Fruit fly (Drosophila melanogaster) whole organism, embryonic: ENCODE data around the gene CG12702.

Experiments
- ATbp ChIP-seq: fragments of 200-800 bp; sonication (Bioruptor generic); optimal IDR thresholded peaks from 2 replicates; lab custom pipeline; 2017; ENCODE audit warnings: missing biosample characterization, mild to moderate bottlenecking, missing genetic modification characterization, missing genetic modification reagents
- Asciz ChIP-seq: fragments of 200-800 bp; sonication (Bioruptor generic); optimal IDR thresholded peaks from 2 replicates; lab custom pipeline; 2017; ENCODE audit warnings: missing biosample characterization, mild to moderate bottlenecking, missing genetic modification characterization, missing genetic modification reagents
- CG1024 ChIP-seq: fragments of 200-800 bp; sonication (Bioruptor generic); IDR thresholded peaks from 2 replicates; pipeline ENCODE4 v1.3.6; 2022; ENCODE audit warnings: missing biosample characterization, missing genetic modification characterization
- CG10431 ChIP-seq: fragments of 200-800 bp; sonication (Bioruptor generic); optimal IDR thresholded peaks from 3 replicates; lab custom pipeline; 2018; ENCODE audit warnings: missing biosample characterization, mild to moderate bottlenecking, missing genetic modification characterization
- CG11560 ChIP-seq: fragments of 200-800 bp; sonication (Bioruptor generic); IDR thresholded peaks from 3 replicates; pipeline ENCODE4 v1.3.6; 2022; ENCODE audit warnings: missing biosample characterization, missing genetic modification characterization
- CG14667 ChIP-seq: fragments of 200-800 bp; sonication (Bioruptor generic); IDR thresholded peaks from 2 replicates; pipeline ENCODE4 v1.3.6; 2022; ENCODE audit warnings: missing biosample characterization, missing genetic modification characterization
- CG14860 ChIP-seq: fragments of 200-800 bp; sonication (Bioruptor generic); IDR thresholded peaks from 3 replicates; pipeline ENCODE4 v1.3.6; 2022; ENCODE audit warnings: missing biosample characterization, missing genetic modification characterization; ENCODE audit not compliant: partially characterized antibody
- CG1647 ChIP-seq: fragments of 200-800 bp; sonication (Bioruptor generic); optimal IDR thresholded peaks from 3 replicates; lab custom pipeline; 2016; ENCODE audit warnings: missing biosample characterization, missing genetic modification characterization
- CG16863 ChIP-seq: fragments of 200-800 bp; sonication (Bioruptor generic); optimal IDR thresholded peaks from 3 replicates; lab custom pipeline; 2016; ENCODE audit warnings: missing biosample characterization, missing genetic modification characterization
- CG17359 ChIP-seq: fragments of 200-800 bp; sonication (Bioruptor generic); optimal IDR thresholded peaks from 3 replicates; lab custom pipeline; 2018; ENCODE audit warnings: missing biosample characterization, mild to moderate bottlenecking, missing genetic modification characterization, moderate library complexity
- CG17361 ChIP-seq: fragments of 200-800 bp; sonication (Bioruptor generic); IDR thresholded peaks from 3 replicates; pipeline ENCODE4 v1.3.6; 2022; ENCODE audit warnings: missing biosample characterization, missing genetic modification characterization
- CG3065 ChIP-seq: fragments of 200-800 bp; sonication (Bioruptor generic); optimal IDR thresholded peaks from 2 replicates; lab custom pipeline; 2016; ENCODE audit warnings: missing biosample characterization, missing genetic modification characterization
- CG31365 ChIP-seq: fragments of 200-800 bp; sonication (Bioruptor generic); optimal IDR thresholded peaks from 2 replicates; lab custom pipeline; 2018; ENCODE audit warnings: missing biosample characterization, mild to moderate bottlenecking, missing genetic modification characterization
- CG34422 ChIP-seq: fragments of 200-800 bp; sonication (Bioruptor generic); IDR thresholded peaks from 3 replicates; pipeline ENCODE4 v1.3.6; 2022; ENCODE audit warnings: missing biosample characterization, missing genetic modification characterization
- CG42726 ChIP-seq: fragments of 200-800 bp; sonication (Bioruptor generic); IDR thresholded peaks from 2 replicates; pipeline ENCODE4 v1.3.6; 2022; ENCODE audit warnings: missing biosample characterization, missing genetic modification characterization; ENCODE audit not compliant: partially characterized antibody
- CG7357 ChIP-seq: fragments of 200-800 bp; sonication (Bioruptor generic); IDR thresholded peaks from 3 replicates; pipeline ENCODE4 v1.3.6; 2022; ENCODE audit warnings: missing biosample characterization, missing genetic modification characterization
- CG9609 ChIP-seq: fragments of 200-800 bp; sonication (Bioruptor generic); optimal IDR thresholded peaks from 3 replicates; lab custom pipeline; 2016; ENCODE audit warnings: missing biosample characterization, missing genetic modification characterization
- CG9876 ChIP-seq: fragments of 200-800 bp; sonication (Bioruptor generic); optimal IDR thresholded peaks from 2 replicates; lab custom pipeline; 2016; ENCODE audit warnings: missing biosample characterization, missing genetic modification characterization
- CrebB ChIP-seq: fragments of 200-800 bp; sonication (Bioruptor generic); optimal IDR thresholded peaks from 3 replicates; lab custom pipeline; 2018; ENCODE audit warnings: missing biosample characterization, mild to moderate bottlenecking, missing genetic modification characterization
- Dad ChIP-seq: fragments of 200-800 bp; sonication (Bioruptor generic); optimal IDR thresholded peaks from 3 replicates; lab custom pipeline; 2016; ENCODE audit warnings: missing biosample characterization, missing genetic modification characterization
- Elba2 ChIP-seq: fragments of 200-800 bp; sonication (Bioruptor generic); optimal IDR thresholded peaks from 3 replicates; lab custom pipeline; 2016; ENCODE audit warnings: missing biosample characterization, missing genetic modification characterization
- H2.0 ChIP-seq: fragments of 200-800 bp; sonication (Bioruptor generic); IDR thresholded peaks from 2 replicates; pipeline ENCODE4 v1.3.6; 2022; ENCODE audit warnings: missing biosample characterization, missing genetic modification characterization
- HLH3B ChIP-seq: fragments of 200-800 bp; sonication (Bioruptor generic); IDR thresholded peaks from 2 replicates; pipeline ENCODE4 v1.3.6; 2022; ENCODE audit warnings: missing biosample characterization, missing genetic modification characterization
- HmgD ChIP-seq: fragments of 200-800 bp; sonication (Bioruptor generic); optimal IDR thresholded peaks from 3 replicates; lab custom pipeline; 2016; ENCODE audit warnings: missing biosample characterization, missing genetic modification characterization
- MESR4 ChIP-seq: fragments of 200-800 bp; sonication (Bioruptor generic); optimal IDR thresholded peaks from 2 replicates; lab custom pipeline; 2018; ENCODE audit warnings: missing biosample characterization, mild to moderate bottlenecking, missing genetic modification characterization, moderate library complexity
- NC2α ChIP-seq: fragments of 200-800 bp; sonication (Bioruptor generic); optimal IDR thresholded peaks from 2 replicates; lab custom pipeline; 2016; ENCODE audit warnings: missing biosample characterization, missing genetic modification characterization
- NK7.1 ChIP-seq: fragments of 200-800 bp; sonication (Bioruptor generic); optimal IDR thresholded peaks from 3 replicates; lab custom pipeline; 2016; ENCODE audit warnings: missing biosample characterization, missing genetic modification characterization
- PHDP ChIP-seq: fragments of 200-800 bp; sonication (Bioruptor generic); optimal IDR thresholded peaks from 3 replicates; lab custom pipeline; 2018; ENCODE audit warnings: missing biosample characterization, mild to moderate bottlenecking, missing genetic modification characterization, moderate library complexity
- Ptx1 ChIP-seq: fragments of 200-800 bp; sonication (Bioruptor generic); IDR thresholded peaks from 2 replicates; pipeline ENCODE4 v1.3.6; 2022; ENCODE audit warnings: missing biosample characterization, missing genetic modification characterization
- Ravus ChIP-seq: fragments of 200-800 bp; sonication (Bioruptor generic); IDR thresholded peaks from 2 replicates; pipeline ENCODE4 v1.3.6; 2022; ENCODE audit warnings: missing biosample characterization, missing genetic modification characterization
- Rx ChIP-seq: fragments of 200-800 bp; sonication (Bioruptor generic); IDR thresholded peaks from 2 replicates; pipeline ENCODE4 v1.3.6; 2022; ENCODE audit warnings: missing biosample characterization, missing genetic modification characterization
- Scr ChIP-seq: fragments of 200-800 bp; sonication (Bioruptor generic); IDR thresholded peaks from 2 replicates; pipeline ENCODE4 v1.3.6; 2022; ENCODE audit warnings: missing biosample characterization, missing genetic modification characterization; ENCODE audit not compliant: partially characterized antibody
- Trl ChIP-seq, 3 experiments: fragments of >200 bp in 2 of 3; fragments of 200-800 bp in 1 of 3; sonication (Bioruptor generic) in 1 of 3; optimal IDR thresholded peaks; 2 replicates in 1 of 3; 3 replicates in 2 of 3; lab custom pipeline; 2016 to 2017; ENCODE audit warnings: missing biosample characterization in 1 of 3, missing genetic modification characterization in 1 of 3
- Usf ChIP-seq: fragments of 200-800 bp; sonication (Bioruptor generic); optimal IDR thresholded peaks from 2 replicates; lab custom pipeline; 2017; ENCODE audit warnings: missing genotype, missing biosample characterization, missing genetic modification characterization
- ac ChIP-seq: fragments of 200-800 bp; sonication (Bioruptor generic); optimal IDR thresholded peaks from 3 replicates; lab custom pipeline; 2017; ENCODE audit warnings: missing biosample characterization, mild to moderate bottlenecking, missing genetic modification characterization
- aop ChIP-seq: fragments of 200-800 bp; sonication (Bioruptor generic); IDR thresholded peaks from 2 replicates; pipeline ENCODE4 v1.3.6; 2022; ENCODE audit warnings: missing biosample characterization, missing genetic modification characterization
- ara ChIP-seq: fragments of 200-800 bp; sonication (Bioruptor generic); IDR thresholded peaks from 2 replicates; pipeline ENCODE4 v1.3.6; 2022; ENCODE audit warnings: missing biosample characterization, missing genetic modification characterization
- bigmax ChIP-seq: fragments of 200-800 bp; sonication (Bioruptor generic); optimal IDR thresholded peaks from 2 replicates; lab custom pipeline; 2018; ENCODE audit warnings: missing biosample characterization, mild to moderate bottlenecking, missing genetic modification characterization
- crc ChIP-seq: fragments of 200-800 bp; sonication (Bioruptor generic); optimal IDR thresholded peaks from 2 replicates; lab custom pipeline; 2016; ENCODE audit warnings: missing biosample characterization, missing genetic modification characterization
- da ChIP-seq: fragments of 200-800 bp; sonication (Bioruptor generic); optimal IDR thresholded peaks from 2 replicates; lab custom pipeline; 2016; ENCODE audit warnings: missing biosample characterization, missing genetic modification characterization
- ems ChIP-seq: fragments of 200-800 bp; sonication (Bioruptor generic); optimal IDR thresholded peaks from 3 replicates; lab custom pipeline; 2016; ENCODE audit warnings: missing biosample characterization, missing genetic modification characterization
- eve ChIP-seq, 2 experiments: fragments of >200 bp; optimal IDR thresholded peaks; 2 replicates each; lab custom pipeline; 2017; ENCODE audit warnings: missing biosample characterization in 2 of 2, missing genetic modification characterization in 2 of 2
- gfzf ChIP-seq: fragments of 200-800 bp; sonication (Bioruptor generic); optimal IDR thresholded peaks from 2 replicates; lab custom pipeline; 2016; ENCODE audit warnings: missing biosample characterization, mild to moderate bottlenecking, missing genetic modification characterization, moderate library complexity
- ham ChIP-seq: fragments of 200-800 bp; sonication (Bioruptor generic); IDR thresholded peaks from 2 replicates; pipeline ENCODE4 v1.3.6; 2022; ENCODE audit warnings: missing biosample characterization, missing genetic modification characterization
- lola ChIP-seq, 3 experiments: fragments of >200 bp in 2 of 3; fragments of 200-800 bp in 1 of 3; sonication (Bioruptor generic) in 1 of 3; optimal IDR thresholded peaks; 2 replicates each; lab custom pipeline; 2017 to 2019; ENCODE audit warnings: missing biosample characterization in 3 of 3, missing genetic modification characterization in 3 of 3, mild to moderate bottlenecking in 1 of 3, moderate library complexity in 1 of 3
- lov ChIP-seq, 2 experiments: fragments of 200-800 bp in 1 of 2; fragments of >200 bp in 1 of 2; sonication (Bioruptor generic) in 1 of 2; IDR thresholded peaks in 1 of 2; optimal IDR thresholded peaks in 1 of 2; 2 replicates in 1 of 2; 3 replicates in 1 of 2; pipeline versions ENCODE4 v1.3.6 to Lab custom; 2017 to 2022; ENCODE audit warnings: missing biosample characterization in 1 of 2, missing genetic modification characterization in 1 of 2
- p53 ChIP-seq: fragments of 200-800 bp; sonication (Bioruptor generic); optimal IDR thresholded peaks from 2 replicates; lab custom pipeline; 2016; ENCODE audit warnings: missing biosample characterization, missing genetic modification characterization
- phol ChIP-seq: fragments of 200-800 bp; sonication (Bioruptor generic); optimal IDR thresholded peaks from 3 replicates; lab custom pipeline; 2018; ENCODE audit warnings: missing biosample characterization, mild to moderate bottlenecking, missing genetic modification characterization, moderate library complexity
- sr ChIP-seq: fragments of 200-800 bp; sonication (Bioruptor generic); IDR thresholded peaks from 3 replicates; pipeline ENCODE4 v1.3.6; 2022; ENCODE audit warnings: missing biosample characterization, missing genetic modification characterization
- ttk ChIP-seq: fragments of 200-800 bp; sonication (Bioruptor generic); IDR thresholded peaks from 2 replicates; pipeline ENCODE4 v2.1.2; 2022; ENCODE audit warnings: missing biosample characterization, missing genetic modification characterization

CG12702 gene

dm6 chrX:19750626-19751149 is 14.0 kb downstream of the CG12702 start, which contains the start of gene Abcd3 (continued):
- no peak for TF ChIP-seq CG1647 (GFP tag; lab: Kevin White, UChicago)
- TF ChIP-seq eve (GFP tag; optimal IDR thresholded peaks at IDR 0.05; lab: Kevin White, UChicago), result no peak
- no peak for TF ChIP-seq lov (optimal IDR thresholded peaks at IDR 0.05; lab: Kevin White, UChicago)
- no peak for TF ChIP-seq lov (GFP tag; IDR thresholded peaks at IDR 0.05; lab: Robert Waterston, UW)
- TF ChIP-seq gfzf (GFP tag; lab: Kevin White, UChicago), result peak; percentile 8
- TF ChIP-seq Elba2, result no peak
- TF ChIP-seq ara (GFP tag; lab: Robert Waterston, UW), result peak; percentile 36; the same call in 1 of the 2 replicates
- TF ChIP-seq CG31365 (tag; lab: Kevin White, UChicago), result peak; percentile 23
- no peak for TF ChIP-seq CG3065 (GFP tag; lab: Kevin White, UChicago)
- no peak for TF ChIP-seq H2.0 (GFP tag; lab: Robert Waterston, UW)
- peak; percentile 31 for TF ChIP-seq ems (GFP tag; lab: Kevin White, UChicago)
- TF ChIP-seq sr (GFP tag; lab: Robert Waterston, UW), result 0 out of 3 replicates have a peak, but pooled peaks have one; percentile 43
- TF ChIP-seq CG17361 (GFP tag; lab: Robert Waterston, UW), result 0 out of 3 replicates have a peak, but pooled peaks have one; percentile 36
- TF ChIP-seq Dad (GFP tag; lab: Kevin White, UChicago), result no peak
- no peak for TF ChIP-seq CG10431
- peak; percentile 67 for TF ChIP-seq CG14860 (GFP tag; lab: Robert Waterston, UW)
- peak; percentile 66 for TF ChIP-seq ac (GFP tag; lab: Kevin White, UChicago)
- no peak for TF ChIP-seq CG11560
- TF ChIP-seq CG16863 (GFP tag; lab: Kevin White, UChicago), result no peak
- peak; percentile 26 for TF ChIP-seq PHDP (tag; lab: Kevin White, UChicago)
- TF ChIP-seq NK7.1 (GFP tag; lab: Kevin White, UChicago), result no peak
- TF ChIP-seq Scr (GFP tag; lab: Robert Waterston, UW), result peak; percentile 68
- TF ChIP-seq CG17359, result peak; percentile 46
- TF ChIP-seq da (GFP tag; lab: Kevin White, UChicago), result peak; percentile 62
- no peak for TF ChIP-seq Usf (GFP tag; lab: Kevin White, UChicago)
- no peak for TF ChIP-seq Rx (GFP tag; lab: Robert Waterston, UW)
- peak; percentile 53 for TF ChIP-seq CrebB (tag; lab: Kevin White, UChicago)
- TF ChIP-seq MESR4 (GFP tag; lab: Kevin White, UChicago), result peak; percentile 94
- no peak for TF ChIP-seq phol
- TF ChIP-seq CG7357, result no peak
- TF ChIP-seq CG34422 (GFP tag; lab: Robert Waterston, UW), result peak; percentile 70
- TF ChIP-seq CG9876 (GFP tag; lab: Kevin White, UChicago), result no peak
- TF ChIP-seq ham, result no peak
- no peak for TF ChIP-seq ttk (GFP tag; lab: Robert Waterston, UW)
- 0 out of 2 replicates have a peak, but pooled peaks have one; percentile 28 for TF ChIP-seq CG1024 (GFP tag; lab: Robert Waterston, UW)
- TF ChIP-seq HmgD, result peak; percentile 70
- TF ChIP-seq CG14667 (GFP tag; lab: Robert Waterston, UW), result no peak
- peak; percentile 50 for TF ChIP-seq p53 (GFP tag; lab: Kevin White, UChicago)
- no peak for TF ChIP-seq Ptx1
- TF ChIP-seq ATbp (GFP tag; lab: Kevin White, UChicago), result no peak
- TF ChIP-seq Ravus (GFP tag; lab: Robert Waterston, UW), result no peak
- no peak; the same call in 1 of the 2 replicates for TF ChIP-seq HLH3B (GFP tag; lab: Robert Waterston, UW)
- TF ChIP-seq Trl (optimal IDR thresholded peaks at IDR 0.05; lab: Kevin White, UChicago), result peak in 1 of 2 experiments; percentile 39
- peak; percentile 51 for TF ChIP-seq Trl (GFP tag; optimal IDR thresholded peaks at IDR 0.05; lab: Kevin White, UChicago)
- TF ChIP-seq lola (GFP tag; optimal IDR thresholded peaks at IDR 0.05; lab: Kevin White, UChicago), result no peak
- TF ChIP-seq aop (GFP tag; lab: Robert Waterston, UW), result no peak
- TF ChIP-seq CG9609 (GFP tag; lab: Kevin White, UChicago), result no peak
- no peak for TF ChIP-seq Asciz (GFP tag; lab: Kevin White, UChicago)
- TF ChIP-seq NC2α (GFP tag; lab: Kevin White, UChicago), result no peak
- TF ChIP-seq CG42726 (GFP tag; lab: Robert Waterston, UW), result peak; percentile 67; the same call in 1 of the 2 replicates
- no peak for TF ChIP-seq bigmax (GFP tag; lab: Kevin White, UChicago)
- TF ChIP-seq crc (GFP tag; lab: Kevin White, UChicago), result no peak
